Worm (Caenorhabditis elegans) whole organism, L3 larva: ENCODE results near the gene miga-1.

Experiments
- ceh-16 ChIP-seq: sonication (generic microtip); optimal IDR thresholded peaks from 2 replicates; lab custom pipeline; 2017; ENCODE audit warnings: missing biosample characterization, missing genetic modification characterization
- elt-1 ChIP-seq: fragments of 150-350 bp; optimal IDR thresholded peaks from 2 replicates; lab custom pipeline; 2014; ENCODE audit warnings: missing biosample characterization, missing genetic modification characterization
- elt-3 ChIP-seq, 3 experiments: fragments of 150-350 bp in 1 of 3; sonication (generic microtip) in 2 of 3; optimal IDR thresholded peaks; 2 replicates in 2 of 3; 4 replicates in 1 of 3; lab custom pipeline; 2014 to 2017; ENCODE audit warnings: missing biosample characterization in 3 of 3, missing genetic modification characterization in 3 of 3
- lin-39 ChIP-seq: fragments of 150-350 bp; optimal IDR thresholded peaks from 2 replicates; lab custom pipeline; 2018; ENCODE audit warnings: missing biosample characterization, missing genetic modification reagents, missing genetic modification characterization
- nfya-1 ChIP-seq: sonication (generic microtip); optimal IDR thresholded peaks from 2 replicates; lab custom pipeline; 2017; ENCODE audit warnings: missing genetic modification characterization, mild to moderate bottlenecking, missing compliant biosample characterization, antibody characterized with exemption, moderate library complexity; ENCODE audit not compliant: insufficient read depth
- nhr-237 ChIP-seq: fragments of 150-350 bp; optimal IDR thresholded peaks from 2 replicates; lab custom pipeline; 2014; ENCODE audit warnings: missing biosample characterization, missing genetic modification characterization
- nhr-76 ChIP-seq: fragments of 150-350 bp; sonication (generic microtip); optimal IDR thresholded peaks from 5 replicates; lab custom pipeline; 2014; ENCODE audit warnings: missing biosample characterization, missing genetic modification characterization
- nhr-77 ChIP-seq: fragments of 150-350 bp; optimal IDR thresholded peaks from 2 replicates; lab custom pipeline; 2014; ENCODE audit warnings: missing biosample characterization, missing genetic modification characterization
- pqm-1 ChIP-seq: fragments of 150-350 bp; optimal IDR thresholded peaks from 2 replicates; lab custom pipeline; 2017; ENCODE audit warnings: missing biosample characterization, missing genetic modification characterization, inconsistent platforms
- sea-2 ChIP-seq: fragments of 150-350 bp; sonication (generic microtip); optimal IDR thresholded peaks from 4 replicates; lab custom pipeline; 2014; ENCODE audit warnings: missing biosample characterization, missing genetic modification reagents, missing genetic modification characterization
- tbx-2 ChIP-seq: sonication (generic microtip); optimal IDR thresholded peaks from 2 replicates; lab custom pipeline; 2016; ENCODE audit warnings: mild to moderate bottlenecking, missing genetic modification characterization, missing compliant biosample characterization
- unc-62 ChIP-seq: fragments of 150-350 bp; sonication (generic microtip); optimal IDR thresholded peaks from 4 replicates; lab custom pipeline; 2014; ENCODE audit warnings: missing biosample characterization, missing genetic modification reagents, missing genetic modification characterization
- zag-1 ChIP-seq: fragments of 150-350 bp; optimal IDR thresholded peaks from 2 replicates; lab custom pipeline; 2014; ENCODE audit warnings: missing biosample characterization, missing genetic modification characterization
- ztf-11 ChIP-seq: fragments of 150-350 bp; optimal IDR thresholded peaks from 2 replicates; lab custom pipeline; 2014; ENCODE audit warnings: missing biosample characterization, missing genetic modification characterization

ce11 chrV:12412321-12412720 lies 11.7 kb upstream of the miga-1 start:
- TF ChIP-seq elt-1 = no peak
- no peak for TF ChIP-seq tbx-2 (tag; lab: Kevin White, UChicago)
- no peak for TF ChIP-seq nhr-77 (tag; lab: Kevin White, UChicago)
- no peak for TF ChIP-seq pqm-1
- TF ChIP-seq zag-1 = no peak
- no peak for TF ChIP-seq nhr-76 (tag; lab: Kevin White, UChicago)
- no peak for TF ChIP-seq ceh-16 (tag; lab: Kevin White, UChicago)
- TF ChIP-seq unc-62 = no peak
- TF ChIP-seq lin-39 (tag; lab: Kevin White, UChicago) = no peak
- TF ChIP-seq ztf-11 (tag; lab: Kevin White, UChicago) = no peak
- no peak for TF ChIP-seq nfya-1 (tag; lab: Kevin White, UChicago)
- no peak for TF ChIP-seq elt-3 (tag; optimal IDR thresholded peaks at IDR 0.05; lab: Kevin White, UChicago)
- no peak for TF ChIP-seq nhr-237 (tag; lab: Kevin White, UChicago)
- TF ChIP-seq sea-2 (GFP tag; lab: Kevin White, UChicago) = no peak
